Worm (Caenorhabditis elegans) whole organism, midembryonic: Measurements from ENCODE around the gene adm-4.
A peak's percentile ranks its signal among the peaks of the same experiment; 100 is the strongest.

Source experiments
- T22C8.4 ChIP-seq: fragments of 200-800 bp; sonication (Bioruptor generic); IDR thresholded peaks from 2 replicates; pipeline ENCODE4 v1.3.6; 2022; ENCODE audit warnings: missing genetic modification characterization, missing compliant biosample characterization
- cog-1 ChIP-seq: sonication (generic microtip); optimal IDR thresholded peaks from 2 replicates; lab custom pipeline; 2016; ENCODE audit warnings: missing genetic modification characterization, missing compliant biosample characterization
- flt-1 ChIP-seq: fragments of 200-800 bp; sonication (Bioruptor generic); IDR thresholded peaks from 2 replicates; pipeline ENCODE4 v1.3.6; 2022; ENCODE audit warnings: missing genetic modification characterization, missing compliant biosample characterization
- klf-2 ChIP-seq: fragments of 200-800 bp; sonication (Bioruptor generic); conservative IDR thresholded peaks from 2 replicates; pipeline ENCODE4 v1.3.6; 2022; ENCODE audit warnings: missing genetic modification reagents, missing genetic modification characterization, missing compliant biosample characterization
- med-1 ChIP-seq: sonication (generic microtip); optimal IDR thresholded peaks from 2 replicates; lab custom pipeline; 2017; ENCODE audit warnings: missing genetic modification characterization, mild to moderate bottlenecking, missing compliant biosample characterization, antibody characterized with exemption, missing genetic modification reagents; ENCODE audit not compliant: insufficient read depth
- ref-1 ChIP-seq: fragments of 200-800 bp; sonication (Bioruptor generic); conservative IDR thresholded peaks from 2 replicates; pipeline ENCODE4 v1.3.6; 2022; ENCODE audit warnings: missing genetic modification reagents, missing genetic modification characterization, missing compliant biosample characterization
- tab-1 ChIP-seq: fragments of 200-800 bp; sonication (Bioruptor generic); IDR thresholded peaks from 2 replicates; pipeline ENCODE4 v1.3.6; 2022; ENCODE audit warnings: missing genetic modification characterization, missing compliant biosample characterization
- ztf-23 ChIP-seq: fragments of 200-800 bp; sonication (Bioruptor generic); IDR thresholded peaks from 2 replicates; pipeline ENCODE4 v1.3.6; 2022; ENCODE audit warnings: missing genetic modification reagents, missing genetic modification characterization, missing compliant biosample characterization
- ztf-29 ChIP-seq: fragments of 200-800 bp; sonication (Bioruptor generic); IDR thresholded peaks from 2 replicates; pipeline ENCODE4 v1.3.6; 2022; ENCODE audit warnings: missing genetic modification reagents, missing genetic modification characterization, missing compliant biosample characterization

adm-4 gene

DNA sequence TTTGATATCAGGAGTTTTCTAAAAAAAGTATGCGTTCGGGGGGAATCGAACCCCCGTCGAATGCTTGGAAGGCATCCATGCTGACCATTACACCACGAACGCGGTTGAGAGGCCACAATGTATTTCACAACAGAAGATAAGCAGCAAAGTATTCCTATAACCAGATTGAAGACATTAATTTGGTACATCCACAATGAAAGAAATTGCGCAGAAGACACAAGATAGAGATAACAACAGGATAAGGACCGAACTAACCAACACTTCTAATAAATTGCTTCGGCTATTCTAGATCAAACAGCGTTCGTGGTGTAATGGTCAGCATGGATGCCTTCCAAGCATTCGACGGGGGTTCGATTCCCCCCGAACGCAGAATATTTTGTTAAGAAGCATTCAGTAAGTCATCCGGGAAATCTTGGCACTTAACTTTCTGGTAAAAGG lies 3.8 kb downstream of the adm-4 start:
- TF ChIP-seq T22C8.4 (GFP tag; lab: Robert Waterston, UW) (0 out of 2 replicates have a peak, but pooled peaks have one; percentile 42), med-1 (GFP tag; lab: Kevin White, UChicago) (no peak), ztf-23 (peak; percentile 75), tab-1 (GFP tag; lab: Robert Waterston, UW) (peak; percentile 62), ref-1 (GFP tag; lab: Robert Waterston, UW) (0 out of 2 replicates have a peak, but pooled peaks have one; percentile 12), ztf-29 (GFP tag; lab: Robert Waterston, UW) (no peak), cog-1 (tag; lab: Kevin White, UChicago) (no peak), klf-2 (0 out of 2 replicates have a peak, but pooled peaks have one; percentile 8), flt-1 (peak; percentile 68; the same call in 1 of the 2 replicates)

DNA sequence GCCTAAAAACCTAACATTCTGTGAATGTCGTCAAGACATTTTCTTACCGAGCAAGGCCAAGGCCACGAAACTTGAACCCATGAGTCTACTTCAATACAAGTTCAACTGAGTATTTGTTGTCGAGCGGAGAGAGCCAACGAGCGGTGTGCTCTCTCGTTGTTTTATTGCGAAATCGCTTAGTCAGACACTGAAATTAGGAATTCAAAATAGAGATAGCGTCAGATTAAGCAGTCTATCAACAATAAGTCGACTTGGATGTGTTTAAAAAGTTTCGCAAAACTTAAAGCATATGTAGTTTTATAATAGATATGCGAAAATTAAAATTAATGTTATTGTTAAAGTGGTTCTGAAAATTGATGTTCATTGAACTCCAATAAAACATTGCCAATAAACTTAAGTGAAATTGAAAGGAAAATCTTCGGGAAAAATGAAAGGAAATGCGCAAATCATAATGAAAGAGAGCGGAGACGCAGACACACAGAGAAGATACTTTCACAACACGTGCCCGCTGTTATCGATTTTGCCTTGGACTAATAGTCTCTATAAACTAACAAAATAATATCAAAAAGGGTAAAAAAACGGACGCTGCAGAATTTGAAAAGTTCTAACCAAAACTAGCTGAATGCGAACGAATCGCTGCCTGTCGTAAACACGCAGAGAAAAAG lies 4.6 kb downstream of the adm-4 start, which contains the start of gene ZK154.6:
Gene ZK154.6, minus strand, starts transcription at position 187 of the 665 bp plus-strand sequence.
- TF ChIP-seq flt-1 (no peak), T22C8.4 (GFP tag; lab: Robert Waterston, UW) (peak; percentile 59)

DNA sequence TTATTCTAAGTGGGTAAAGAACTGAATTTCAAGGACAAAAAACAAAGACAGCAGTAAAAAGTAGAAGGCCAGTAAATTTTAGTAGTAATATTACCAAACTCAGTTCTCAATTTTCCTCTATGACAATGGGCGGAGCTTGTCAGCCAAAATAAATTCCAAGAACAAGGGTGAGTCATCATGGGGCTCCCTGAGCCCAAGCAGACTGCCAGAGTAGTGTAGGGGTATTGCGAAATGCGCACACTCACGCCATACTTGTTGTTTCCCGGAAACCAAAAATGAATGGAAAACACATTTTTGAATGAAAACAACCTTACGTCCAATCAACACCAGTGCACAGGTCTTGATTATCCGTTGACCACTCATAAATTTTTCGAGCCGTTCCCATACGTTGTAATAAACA lies 6.3 kb downstream of the adm-4 start:
- no peak for TF ChIP-seq ztf-23
- TF ChIP-seq tab-1 (GFP tag; lab: Robert Waterston, UW), result no peak
- TF ChIP-seq klf-2, result no peak
- TF ChIP-seq cog-1 (tag; lab: Kevin White, UChicago), result no peak
- TF ChIP-seq flt-1, result no peak
- no peak for TF ChIP-seq ref-1 (GFP tag; lab: Robert Waterston, UW)
- no peak for TF ChIP-seq med-1 (GFP tag; lab: Kevin White, UChicago)

DNA sequence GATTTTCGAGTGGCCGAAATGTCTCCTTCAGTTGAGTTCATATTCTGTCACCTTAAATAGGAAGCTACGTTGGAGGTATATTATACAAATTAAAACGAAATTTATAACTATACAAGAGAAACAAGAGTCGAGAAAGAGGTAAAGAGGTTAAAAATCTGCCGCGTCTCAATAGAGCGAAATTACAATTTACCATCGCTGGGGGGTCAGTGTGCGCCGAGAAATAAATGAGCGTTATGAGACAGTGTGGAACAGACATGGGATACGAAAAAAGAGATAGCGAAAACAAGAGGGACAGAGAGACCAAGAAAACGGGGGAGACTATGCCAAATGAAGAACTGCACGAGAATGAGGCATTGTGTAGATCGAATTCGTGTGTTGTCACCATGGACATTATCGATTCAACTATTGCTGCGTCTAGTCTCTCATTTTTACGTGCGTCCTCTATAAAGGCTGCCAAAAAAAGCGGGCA lies 10.2 kb downstream of the adm-4 start, which contains the start of gene ZK154.5:
Gene ZK154.5, minus strand, starts transcription at position 51 of the 469 bp plus-strand sequence.
- TF ChIP-seq ztf-29 (GFP tag; lab: Robert Waterston, UW) (no peak), flt-1 (0 out of 2 replicates have a peak, but pooled peaks have one; percentile 45), klf-2 (no peak), T22C8.4 (GFP tag; lab: Robert Waterston, UW) (0 out of 2 replicates have a peak, but pooled peaks have one; percentile 34), tab-1 (GFP tag; lab: Robert Waterston, UW) (no peak), ztf-23 (no peak), cog-1 (tag; lab: Kevin White, UChicago) (peak; percentile 15)

DNA sequence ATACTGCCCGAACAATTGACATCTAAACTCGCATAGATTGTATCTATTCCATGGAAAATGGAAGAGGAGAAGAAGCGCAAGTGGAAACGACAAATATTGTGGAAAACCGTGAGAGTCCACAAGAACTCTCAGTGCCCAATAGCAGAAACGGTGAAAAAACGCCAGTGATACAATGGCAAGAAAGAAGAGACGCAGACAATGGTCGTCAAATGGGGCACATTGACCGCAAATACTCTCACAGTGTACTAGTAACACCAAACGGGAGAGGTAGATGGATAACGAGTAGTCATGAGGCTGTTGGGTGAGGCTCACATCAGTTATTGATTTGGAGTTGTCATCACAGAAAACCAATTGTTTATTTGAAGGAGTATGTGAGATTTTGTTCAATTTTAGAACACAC lies 15.7 kb downstream of the adm-4 start, which contains the start of gene ZK154.4:
Gene ZK154.4, minus strand, starts transcription at position 27 of the 400 bp plus-strand sequence.
- no peak for TF ChIP-seq flt-1
- TF ChIP-seq klf-2, result no peak
- TF ChIP-seq ref-1 (GFP tag; lab: Robert Waterston, UW), result no peak
- no peak for TF ChIP-seq ztf-29 (GFP tag; lab: Robert Waterston, UW)
- TF ChIP-seq tab-1 (GFP tag; lab: Robert Waterston, UW), result no peak
- TF ChIP-seq med-1 (GFP tag; lab: Kevin White, UChicago), result no peak
- TF ChIP-seq ztf-23, result no peak
- no peak for TF ChIP-seq cog-1 (tag; lab: Kevin White, UChicago)
- TF ChIP-seq T22C8.4 (GFP tag; lab: Robert Waterston, UW), result no peak

DNA sequence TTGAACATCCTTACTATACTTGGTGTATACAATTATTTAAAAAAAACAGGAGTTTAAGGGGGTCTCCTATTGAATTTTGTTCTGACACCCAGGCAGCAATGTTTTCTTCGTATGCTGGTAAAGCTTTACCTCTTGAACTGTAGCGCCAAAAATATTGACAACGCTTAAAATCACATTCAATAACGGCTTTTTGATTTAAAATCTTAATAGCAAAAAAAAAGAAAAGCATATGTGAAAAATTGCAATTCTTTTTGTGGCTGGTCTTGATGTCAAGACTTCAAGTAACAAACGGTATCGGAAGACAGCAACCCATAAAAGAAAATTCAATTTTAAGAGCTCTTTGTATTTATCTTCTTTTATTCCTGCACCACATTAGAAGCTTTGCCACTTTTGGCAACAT lies 16.3 kb downstream of the adm-4 start:
- TF ChIP-seq flt-1 (no peak), ref-1 (GFP tag; lab: Robert Waterston, UW) (no peak), cog-1 (tag; lab: Kevin White, UChicago) (no peak), ztf-29 (GFP tag; lab: Robert Waterston, UW) (no peak), ztf-23 (no peak), tab-1 (GFP tag; lab: Robert Waterston, UW) (no peak), med-1 (GFP tag; lab: Kevin White, UChicago) (no peak), klf-2 (no peak), T22C8.4 (GFP tag; lab: Robert Waterston, UW) (no peak)

DNA sequence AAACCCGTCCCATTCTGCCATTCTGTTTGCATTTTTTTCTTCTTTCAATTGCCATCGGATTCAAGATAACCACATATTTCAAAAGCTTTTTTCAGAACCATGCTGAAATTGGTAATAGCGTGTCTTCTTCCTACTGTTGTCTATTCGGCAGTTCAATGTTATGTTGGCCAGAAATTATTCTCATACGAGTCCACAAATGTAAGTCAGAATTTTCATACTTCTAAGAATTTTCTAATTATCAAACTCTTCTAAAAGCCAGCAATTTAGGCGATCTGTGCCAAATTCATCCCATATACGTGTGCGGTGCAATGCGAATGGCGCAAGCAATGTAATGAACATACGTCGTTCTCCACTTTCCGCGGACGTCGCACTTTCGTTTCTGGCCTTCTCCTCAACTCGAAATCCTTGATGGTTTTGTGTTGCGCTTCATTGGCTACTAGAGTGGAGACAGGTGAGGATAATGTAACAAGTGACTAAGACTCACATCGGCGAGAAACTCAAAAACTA lies 18.5 kb downstream of the adm-4 start, which contains the start of gene ZK154.1:
Gene ZK154.1, plus strand, starts transcription at position 51 of the 507 bp plus-strand sequence.
- TF ChIP-seq med-1 (GFP tag; lab: Kevin White, UChicago), result no peak
- TF ChIP-seq ztf-23, result no peak
- no peak for TF ChIP-seq ref-1 (GFP tag; lab: Robert Waterston, UW)
- no peak for TF ChIP-seq tab-1 (GFP tag; lab: Robert Waterston, UW)
- no peak for TF ChIP-seq T22C8.4 (GFP tag; lab: Robert Waterston, UW)
- TF ChIP-seq ztf-29 (GFP tag; lab: Robert Waterston, UW), result no peak
- no peak for TF ChIP-seq flt-1

DNA sequence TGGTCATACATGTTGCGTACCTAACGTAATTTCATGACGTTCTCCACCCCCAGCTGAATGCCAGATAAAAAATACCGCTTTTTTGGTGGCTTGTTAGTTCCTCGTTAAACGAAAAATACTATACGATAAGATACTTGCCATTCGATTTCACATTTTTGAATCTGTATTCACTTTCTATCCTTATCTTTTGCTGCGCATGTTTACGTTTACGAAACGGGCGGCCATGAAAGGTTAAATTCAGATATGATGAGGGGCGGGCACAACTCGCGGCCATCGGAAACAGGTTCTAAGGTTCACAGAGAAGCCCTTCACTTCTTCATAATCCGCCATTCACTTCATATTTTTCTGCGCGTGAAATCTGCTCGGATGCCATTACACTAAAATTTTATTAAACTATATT lies 19.3 kb downstream of the adm-4 start:
- TF ChIP-seq T22C8.4 (GFP tag; lab: Robert Waterston, UW) (no peak), ztf-29 (GFP tag; lab: Robert Waterston, UW) (no peak), flt-1 (no peak), cog-1 (tag; lab: Kevin White, UChicago) (no peak), ref-1 (GFP tag; lab: Robert Waterston, UW) (no peak), med-1 (GFP tag; lab: Kevin White, UChicago) (no peak), klf-2 (no peak), tab-1 (GFP tag; lab: Robert Waterston, UW) (no peak), ztf-23 (no peak)

DNA sequence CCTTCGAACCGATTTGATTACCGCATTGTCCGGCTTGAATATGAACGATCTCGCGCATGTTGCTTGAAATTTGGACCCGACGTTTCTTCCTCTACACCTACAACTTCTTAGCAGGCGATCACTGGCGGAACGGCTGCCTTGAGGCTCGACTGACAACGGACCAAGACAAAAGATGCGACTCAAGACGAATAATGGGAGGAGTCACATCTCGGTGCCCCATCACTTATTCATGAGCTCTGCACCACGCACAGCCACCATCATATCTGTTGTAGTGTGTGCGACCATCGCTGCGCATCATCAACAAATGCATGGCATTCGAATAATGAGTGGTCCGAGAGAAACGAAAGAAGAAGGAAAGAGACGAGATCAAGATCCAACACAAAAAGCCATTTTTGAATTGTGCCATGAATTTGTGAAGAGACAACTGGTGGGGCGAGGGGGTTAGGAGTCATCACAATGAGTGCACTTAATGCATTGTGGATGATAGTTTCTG lies 21.5 kb downstream of the adm-4 start, which contains the start of gene mec-7:
Gene mec-7, minus strand, starts transcription at position 181 of the 493 bp plus-strand sequence.
- TF ChIP-seq flt-1, result no peak
- TF ChIP-seq ztf-23, result no peak
- TF ChIP-seq ztf-29 (GFP tag; lab: Robert Waterston, UW), result no peak
- no peak for TF ChIP-seq T22C8.4 (GFP tag; lab: Robert Waterston, UW)
- no peak for TF ChIP-seq med-1 (GFP tag; lab: Kevin White, UChicago)
